Worm (Caenorhabditis elegans) whole organism, L4 larva: Measurements from ENCODE around the gene cmtr-1.
A peak's percentile ranks its signal among the peaks of the same experiment; 100 is the strongest.

ENCODE experiments used
- F10B5.3 ChIP-seq: sonication (generic microtip); optimal IDR thresholded peaks from 2 replicates; lab custom pipeline; 2016; ENCODE audit warnings: mild to moderate bottlenecking, missing genetic modification characterization, missing compliant biosample characterization
- F44E2.7 ChIP-seq: fragments of 200-800 bp; sonication (Bioruptor generic); IDR thresholded peaks from 2 replicates; pipeline ENCODE4 v2.1.2; 2022; ENCODE audit warnings: missing genetic modification characterization, missing compliant biosample characterization
- F49E8.2 ChIP-seq: sonication (generic microtip); optimal IDR thresholded peaks from 2 replicates; lab custom pipeline; 2016; ENCODE audit warnings: missing compliant biosample characterization, mild to moderate bottlenecking, missing genetic modification characterization, borderline replicate concordance
- R02D3.7 ChIP-seq: fragments of 150-350 bp; sonication (generic microtip); optimal IDR thresholded peaks from 3 replicates; lab custom pipeline; 2014; ENCODE audit warnings: missing biosample characterization, missing genetic modification characterization
- Y48G9A.11 ChIP-seq: fragments of 200-800 bp; sonication (Bioruptor generic); IDR thresholded peaks from 2 replicates; pipeline ENCODE4 v1.3.6; 2022; ENCODE audit warnings: missing genetic modification reagents, missing genetic modification characterization, missing compliant biosample characterization
- Y5F2A.4 ChIP-seq: fragments of 200-800 bp; sonication (Bioruptor generic); optimal IDR thresholded peaks from 2 replicates; lab custom pipeline; 2018; ENCODE audit warnings: mild to moderate bottlenecking, missing genetic modification characterization, missing compliant biosample characterization
- aha-1 ChIP-seq: fragments of 150-350 bp; peaks from one replicate; lab custom pipeline; 2014; ENCODE audit warnings: missing biosample characterization, missing genetic modification characterization
- aly-2 ChIP-seq: sonication (generic microtip); optimal IDR thresholded peaks from 2 replicates; lab custom pipeline; 2018; ENCODE audit warnings: missing biosample characterization, missing genetic modification characterization
- arid-1 ChIP-seq: fragments of 200-800 bp; sonication (Bioruptor generic); conservative IDR thresholded peaks from 2 replicates; pipeline ENCODE4 v1.3.6; 2022; ENCODE audit warnings: missing genetic modification reagents, missing genetic modification characterization, missing compliant biosample characterization
- ceh-20 ChIP-seq: fragments of 200-800 bp; sonication (Bioruptor generic); IDR thresholded peaks from 2 replicates; pipeline ENCODE4 v1.3.6; 2022; ENCODE audit warnings: missing genetic modification reagents, missing genetic modification characterization, missing compliant biosample characterization
- ceh-82 ChIP-seq: sonication (generic microtip); optimal IDR thresholded peaks from 2 replicates; lab custom pipeline; 2017; ENCODE audit warnings: missing biosample characterization, missing genetic modification characterization
- ces-1 ChIP-seq: fragments of 150-350 bp; sonication (generic microtip); optimal IDR thresholded peaks from 4 replicates; lab custom pipeline; 2014; ENCODE audit warnings: missing biosample characterization, missing genetic modification reagents, missing genetic modification characterization
- ctbp-1 ChIP-seq: fragments of 200-800 bp; sonication (Bioruptor generic); IDR thresholded peaks from 2 replicates; pipeline ENCODE4 v1.3.6; 2022; ENCODE audit warnings: missing genetic modification reagents, missing genetic modification characterization, missing compliant biosample characterization
- dmd-8 ChIP-seq: fragments of 200-800 bp; sonication (Bioruptor generic); IDR thresholded peaks from 2 replicates; pipeline ENCODE4 v1.3.6; 2022; ENCODE audit warnings: missing genetic modification characterization, missing compliant biosample characterization
- dpl-1 ChIP-seq: fragments of 150-350 bp; optimal IDR thresholded peaks from 2 replicates; lab custom pipeline; 2014; ENCODE audit warnings: missing biosample characterization, missing genetic modification reagents, missing genetic modification characterization
- egl-43 ChIP-seq: fragments of 200-800 bp; sonication (Bioruptor generic); IDR thresholded peaks from 2 replicates; pipeline ENCODE4 v1.3.6; 2022; ENCODE audit warnings: missing genetic modification reagents, missing genetic modification characterization, missing compliant biosample characterization
- hif-1 ChIP-seq, 2 experiments: sonication (generic microtip); optimal IDR thresholded peaks; 2 replicates each; lab custom pipeline; 2016 to 2017; ENCODE audit warnings: missing compliant biosample characterization in 2 of 2, missing genetic modification characterization in 2 of 2, missing genetic modification reagents in 2 of 2, missing genotype in 2 of 2, mild to moderate bottlenecking in 1 of 2
- lin-38 ChIP-seq: fragments of 200-800 bp; sonication (Bioruptor generic); IDR thresholded peaks from 2 replicates; pipeline ENCODE4 v1.3.6; 2022; ENCODE audit warnings: missing genetic modification reagents, missing genetic modification characterization, missing compliant biosample characterization
- madf-5 ChIP-seq, 2 experiments: fragments of 200-800 bp; sonication (Bioruptor generic); IDR thresholded peaks; 2 replicates each; pipeline ENCODE4 v1.3.6; 2022; ENCODE audit warnings: missing compliant biosample characterization in 2 of 2, missing genetic modification characterization in 2 of 2
- mep-1 ChIP-seq: fragments of 150-350 bp; sonication (generic microtip); optimal IDR thresholded peaks from 3 replicates; lab custom pipeline; 2014; ENCODE audit warnings: missing biosample characterization, missing genetic modification characterization
- mes-2 ChIP-seq: sonication (generic microtip); optimal IDR thresholded peaks from 2 replicates; lab custom pipeline; 2016; ENCODE audit warnings: missing genotype, mild to moderate bottlenecking, missing genetic modification characterization, missing compliant biosample characterization; ENCODE audit not compliant: poor library complexity, severe bottlenecking
- nhr-10 ChIP-seq: fragments of 150-350 bp; optimal IDR thresholded peaks from 2 replicates; lab custom pipeline; 2014; ENCODE audit warnings: missing biosample characterization, missing genetic modification characterization
- nhr-11 ChIP-seq: fragments of 150-350 bp; optimal IDR thresholded peaks from 2 replicates; lab custom pipeline; 2014; ENCODE audit warnings: missing biosample characterization, missing genetic modification characterization
- nhr-111 ChIP-seq: fragments of 200-800 bp; sonication (Bioruptor generic); optimal IDR thresholded peaks from 2 replicates; lab custom pipeline; 2018; ENCODE audit warnings: mild to moderate bottlenecking, missing genetic modification characterization, missing compliant biosample characterization
- nhr-237 ChIP-seq: sonication (generic microtip); optimal IDR thresholded peaks from 2 replicates; lab custom pipeline; 2017; ENCODE audit warnings: missing biosample characterization, missing genetic modification characterization
- nhr-28 ChIP-seq: fragments of 150-350 bp; optimal IDR thresholded peaks from 2 replicates; lab custom pipeline; 2014; ENCODE audit warnings: missing biosample characterization, missing genetic modification characterization
- nhr-41 ChIP-seq: fragments of 200-800 bp; sonication (Bioruptor generic); IDR thresholded peaks from 2 replicates; pipeline ENCODE4 v1.3.6; 2022; ENCODE audit warnings: missing genetic modification reagents, missing genetic modification characterization, missing compliant biosample characterization
- nhr-48 ChIP-seq: sonication (generic microtip); optimal IDR thresholded peaks from 2 replicates; lab custom pipeline; 2016; ENCODE audit warnings: mild to moderate bottlenecking, missing genetic modification characterization, missing compliant biosample characterization
- php-3 ChIP-seq: fragments of 200-800 bp; sonication (Bioruptor generic); IDR thresholded peaks from 2 replicates; pipeline ENCODE4 v1.3.6; 2022; ENCODE audit warnings: missing genetic modification reagents, missing genetic modification characterization, missing compliant biosample characterization
- set-16 ChIP-seq: fragments of 200-800 bp; sonication (Bioruptor generic); IDR thresholded peaks from 2 replicates; pipeline ENCODE4 v1.3.6; 2022; ENCODE audit warnings: missing genetic modification reagents, missing genetic modification characterization, missing compliant biosample characterization
- snpc-1.2 ChIP-seq: fragments of 200-800 bp; sonication (Bioruptor generic); IDR thresholded peaks from 2 replicates; pipeline ENCODE4 v1.3.6; 2022; ENCODE audit warnings: missing genetic modification reagents, missing genetic modification characterization, missing compliant biosample characterization
- tag-97 ChIP-seq: fragments of 200-800 bp; sonication (Bioruptor generic); IDR thresholded peaks from 2 replicates; pipeline ENCODE4 v1.3.6; 2022; ENCODE audit warnings: missing genetic modification characterization, missing compliant biosample characterization
- unc-130 ChIP-seq: sonication (generic microtip); optimal IDR thresholded peaks from 2 replicates; lab custom pipeline; 2016; ENCODE audit warnings: missing genetic modification reagents, missing genetic modification characterization, missing compliant biosample characterization
- unc-39 ChIP-seq: sonication (generic microtip); optimal IDR thresholded peaks from 2 replicates; lab custom pipeline; 2017; ENCODE audit warnings: missing biosample characterization, missing genetic modification characterization
- vab-7 ChIP-seq: fragments of 200-800 bp; sonication (Bioruptor generic); IDR thresholded peaks from 2 replicates; pipeline ENCODE4 v1.3.6; 2022; ENCODE audit warnings: missing genetic modification reagents, missing genetic modification characterization, missing compliant biosample characterization
- zag-1 ChIP-seq: fragments of 150-350 bp; optimal IDR thresholded peaks from 2 replicates; lab custom pipeline; 2014; ENCODE audit warnings: missing biosample characterization, missing genetic modification characterization
- zfp-2 ChIP-seq: sonication (generic microtip); optimal IDR thresholded peaks from 2 replicates; lab custom pipeline; 2016; ENCODE audit warnings: mild to moderate bottlenecking, missing genetic modification characterization, missing compliant biosample characterization
- zfp-3 ChIP-seq: fragments of 200-800 bp; sonication (Bioruptor generic); conservative IDR thresholded peaks from 2 replicates; pipeline ENCODE4 v1.3.6; 2022; ENCODE audit warnings: missing genetic modification reagents, missing genetic modification characterization, missing compliant biosample characterization
- zip-11 ChIP-seq: fragments of 200-800 bp; sonication (Bioruptor generic); IDR thresholded peaks from 2 replicates; pipeline ENCODE4 v1.3.6; 2022; ENCODE audit warnings: missing genetic modification characterization, missing compliant biosample characterization

The cmtr-1 gene

ce11 chrII:15004538-15004937 lies 21.4 kb upstream of the cmtr-1 start (continued):
- TF ChIP-seq mes-2 (tag; lab: Kevin White, UChicago) (peak; percentile 15), zag-1 (tag; lab: Kevin White, UChicago) (no peak), arid-1 (0 out of 2 replicates have a peak, but pooled peaks have one; percentile 31), nhr-48 (no peak), dpl-1 (GFP tag; lab: Kevin White, UChicago) (no peak), snpc-1.2 (GFP tag; lab: Robert Waterston, UW) (peak; percentile 25; the same call in 1 of the 2 replicates), unc-39 (no peak), egl-43 (no peak), ctbp-1 (GFP tag; lab: Robert Waterston, UW) (0 out of 2 replicates have a peak, but pooled peaks have one; percentile 24), Y5F2A.4 (GFP tag; lab: Kevin White, UChicago) (peak; percentile 2), zfp-2 (tag; lab: Kevin White, UChicago) (no peak), ces-1 (no peak), zip-11 (GFP tag; lab: Robert Waterston, UW) (no peak), F49E8.2 (peak; percentile 18), nhr-28 (no peak), madf-5 (GFP tag; IDR thresholded peaks at IDR 0.05; lab: Robert Waterston, UW) (no peak), tag-97 (no peak), F10B5.3 (no peak)

- TF ChIP-seq nhr-11 = no peak
- no peak for TF ChIP-seq F44E2.7 (GFP tag; lab: Robert Waterston, UW)
- TF ChIP-seq aha-1 (tag; lab: Kevin White, UChicago) = peak; percentile 58
- no peak for TF ChIP-seq ceh-82 (tag; lab: Kevin White, UChicago)
- no peak for TF ChIP-seq dmd-8 (GFP tag; lab: Robert Waterston, UW)
- no peak for TF ChIP-seq nhr-41 (GFP tag; lab: Robert Waterston, UW)
- no peak for TF ChIP-seq ceh-20 (GFP tag; lab: Robert Waterston, UW)
- no peak for TF ChIP-seq F10B5.3
- TF ChIP-seq R02D3.7 (tag; lab: Kevin White, UChicago) = no peak
- no peak for TF ChIP-seq zfp-3 (GFP tag; lab: Robert Waterston, UW)
- peak; percentile 70; the same call in 1 of the 2 replicates for TF ChIP-seq set-16 (GFP tag; lab: Robert Waterston, UW)
- TF ChIP-seq Y48G9A.11 (GFP tag; lab: Robert Waterston, UW) = no peak
- no peak for TF ChIP-seq nhr-28
- no peak for TF ChIP-seq nhr-10 (tag; lab: Kevin White, UChicago)
- 0 out of 2 replicates have a peak, but pooled peaks have one; percentile 11 for TF ChIP-seq php-3 (GFP tag; lab: Robert Waterston, UW)
- TF ChIP-seq egl-43 = peak; percentile 43; the same call in 1 of the 2 replicates
- TF ChIP-seq mep-1 = no peak
- TF ChIP-seq, all 104 proteins: peak for 4
Observed at ce11 chrII:15005118-15005517, 20.8 kb upstream of the cmtr-1 start.

ce11 chrII:15008481-15009057 lies 17.3 kb upstream of the cmtr-1 start:
- TF ChIP-seq vab-7 (GFP tag; lab: Robert Waterston, UW) (0 out of 2 replicates have a peak, but pooled peaks have one; percentile 21), hif-1 (tag; optimal IDR thresholded peaks at IDR 0.05; lab: Kevin White, UChicago) (peak in 1 of 2 experiments; percentile 62), nhr-237 (tag; lab: Kevin White, UChicago) (no peak), tag-97 (no peak), unc-130 (GFP tag; lab: Kevin White, UChicago) (no peak), set-16 (GFP tag; lab: Robert Waterston, UW) (peak; percentile 77), aly-2 (tag; lab: Kevin White, UChicago) (no peak), lin-38 (GFP tag; lab: Robert Waterston, UW) (0 out of 2 replicates have a peak, but pooled peaks have one; percentile 4), nhr-111 (GFP tag; lab: Kevin White, UChicago) (no peak), R02D3.7 (tag; lab: Kevin White, UChicago) (no peak)
- TF ChIP-seq, all 104 proteins: peak for 4
